Worm (Caenorhabditis elegans): ENCODE measurements around the gene C14C10.5.

The C14C10.5 gene

ce11 chrV:12608857-12609256 is 8.9 kb downstream of the C14C10.5 start, which contains the start of gene ZC116.5:
ZC116.5 (minus strand) TSS chrV:12608957.
- no peak for TF ChIP-seq C08G9.2 (tag; optimal IDR thresholded peaks at IDR 0.05)

- TF ChIP-seq npax-4 (tag; optimal IDR thresholded peaks at IDR 0.05), result no peak
- no peak for TF ChIP-seq F13H6.1 (tag; optimal IDR thresholded peaks at IDR 0.05)
- TF ChIP-seq hlh-13 (GFP tag; optimal IDR thresholded peaks at IDR 0.05), result no peak
- no peak for TF ChIP-seq hlh-8 (tag; optimal IDR thresholded peaks at IDR 0.05)
- no peak for TF ChIP-seq eyg-1 (tag; optimal IDR thresholded peaks at IDR 0.05)
- no peak for TF ChIP-seq ceh-2 (tag; optimal IDR thresholded peaks at IDR 0.05)
- TF ChIP-seq rnt-1 (tag; optimal IDR thresholded peaks at IDR 0.05), result no peak
- TF ChIP-seq ceh-45 (GFP tag; IDR thresholded peaks at IDR 0.05), result no peak
- no peak for TF ChIP-seq K09A11.1 (tag; optimal IDR thresholded peaks at IDR 0.05; ENCODE audit: insufficient read depth)
- TF ChIP-seq pat-9 (tag; optimal IDR thresholded peaks at IDR 0.05), result no peak
- TF ChIP-seq ceh-48 (tag; optimal IDR thresholded peaks at IDR 0.05), result no peak
- no peak for TF ChIP-seq fax-1 (tag; optimal IDR thresholded peaks at IDR 0.05)
- TF ChIP-seq pag-3 (tag; optimal IDR thresholded peaks at IDR 0.05; ENCODE audit: borderline replicate concordance), result no peak
- TF ChIP-seq dve-1 (tag; optimal IDR thresholded peaks at IDR 0.05), result no peak
- no peak for TF ChIP-seq lin-11 (tag; optimal IDR thresholded peaks at IDR 0.05)
- TF ChIP-seq pqm-1 (tag; optimal IDR thresholded peaks at IDR 0.05), result no peak
Observed at ce11 chrV:12609526-12609925, 9.5 kb downstream of the C14C10.5 start, which contains the start of gene ZC116.1. ZC116.1 (plus strand) TSS chrV:12609826.

ce11 chrV:12611029-12611428 is 11.0 kb downstream of the C14C10.5 start, which contains the start of gene cubn-1:
cubn-1 (plus strand) TSS chrV:12611329.
- TF ChIP-seq F13H6.1 (tag; optimal IDR thresholded peaks at IDR 0.05) (no peak), fkh-6 (tag; optimal IDR thresholded peaks at IDR 0.05) (no peak), syd-9 (tag; optimal IDR thresholded peaks at IDR 0.05) (no peak), sox-2 (GFP tag; IDR thresholded peaks at IDR 0.05) (no peak), Y22D7AL.16 (tag; optimal IDR thresholded peaks at IDR 0.05) (no peak), ceh-9 (tag; optimal IDR thresholded peaks at IDR 0.05) (no peak), ceh-6 (GFP tag; optimal IDR thresholded peaks at IDR 0.05) (no peak), nhr-11 (tag; optimal IDR thresholded peaks at IDR 0.05) (no peak), ets-4 (tag; optimal IDR thresholded peaks at IDR 0.05) (no peak), ceh-2 (tag; optimal IDR thresholded peaks at IDR 0.05) (no peak), dmd-4 (tag; optimal IDR thresholded peaks at IDR 0.05; ENCODE audit: borderline replicate concordance) (no peak), unc-86 (tag; optimal IDR thresholded peaks at IDR 0.05) (no peak), ceh-18 (tag; optimal IDR thresholded peaks at IDR 0.05) (no peak)

ce11 chrV:12612118-12612517 is 12.1 kb downstream of the C14C10.5 start, which contains the start of gene cyc-2.2:
cyc-2.2 (minus strand) TSS chrV:12612218.
- TF ChIP-seq F13H6.1 (tag; optimal IDR thresholded peaks at IDR 0.05) (no peak), C08G9.2 (tag; optimal IDR thresholded peaks at IDR 0.05) (no peak), sdc-2 (tag; optimal IDR thresholded peaks at IDR 0.05) (no peak), unc-86 (tag; optimal IDR thresholded peaks at IDR 0.05) (no peak), ama-1 (optimal IDR thresholded peaks at IDR 0.05) (no peak), ref-2 (tag; optimal IDR thresholded peaks at IDR 0.05) (no peak), hlh-8 (tag; optimal IDR thresholded peaks at IDR 0.05) (no peak), ceh-2 (tag; optimal IDR thresholded peaks at IDR 0.05) (no peak), ahr-1 (tag; optimal IDR thresholded peaks at IDR 0.05) (no peak), pha-4 (tag; optimal IDR thresholded peaks at IDR 0.05) (no peak), pax-1 (tag; optimal IDR thresholded peaks at IDR 0.05) (no peak), sox-4 (tag; optimal IDR thresholded peaks at IDR 0.05) (no peak), pqm-1 (tag; optimal IDR thresholded peaks at IDR 0.05) (no peak), ceh-22 (tag; optimal IDR thresholded peaks at IDR 0.05) (no peak), ttx-3 (tag; optimal IDR thresholded peaks at IDR 0.05) (no peak)

All from whole organism, late embryonic.